Fruit fly (Drosophila melanogaster) whole organism, embryonic: ENCODE results near the gene CG15209.
A peak's percentile ranks its signal among the peaks of the same experiment; 100 is the strongest.

ENCODE experiments used
- Antp ChIP-seq: fragments of 200-800 bp; sonication (Bioruptor generic); optimal IDR thresholded peaks from 3 replicates; lab custom pipeline; 2016; ENCODE audit warnings: missing biosample characterization, missing genetic modification characterization
- Bdp1 ChIP-seq: fragments of 200-800 bp; sonication (Bioruptor generic); optimal IDR thresholded peaks from 3 replicates; lab custom pipeline; 2016; ENCODE audit warnings: missing biosample characterization, missing genetic modification characterization
- Blimp-1 ChIP-seq: fragments of 200-800 bp; sonication (Bioruptor generic); optimal IDR thresholded peaks from 3 replicates; lab custom pipeline; 2018; ENCODE audit warnings: missing biosample characterization, missing genetic modification characterization, mild to moderate bottlenecking, moderate library complexity, missing genetic modification reagents
- CG10209 ChIP-seq: fragments of 200-800 bp; sonication (Bioruptor generic); optimal IDR thresholded peaks from 3 replicates; lab custom pipeline; 2017; ENCODE audit warnings: missing biosample characterization, mild to moderate bottlenecking, missing genetic modification characterization, missing genetic modification reagents
- CG10366 ChIP-seq: fragments of 200-800 bp; sonication (Bioruptor generic); IDR thresholded peaks from 2 replicates; pipeline ENCODE4 v1.3.6; 2022; ENCODE audit warnings: missing biosample characterization, missing genetic modification characterization
- CG12104 ChIP-seq: fragments of 200-800 bp; sonication (Bioruptor generic); optimal IDR thresholded peaks from 3 replicates; lab custom pipeline; 2016; ENCODE audit warnings: missing biosample characterization, missing genetic modification characterization
- CG12219 ChIP-seq: fragments of 200-800 bp; sonication (Bioruptor generic); optimal IDR thresholded peaks from 3 replicates; lab custom pipeline; 2018; ENCODE audit warnings: missing biosample characterization, mild to moderate bottlenecking, missing genetic modification characterization
- CG1233 ChIP-seq: fragments of 200-800 bp; sonication (Bioruptor generic); optimal IDR thresholded peaks from 4 replicates; lab custom pipeline; 2018; ENCODE audit warnings: missing biosample characterization, mild to moderate bottlenecking, missing genetic modification characterization
- CG15601 ChIP-seq: fragments of 200-800 bp; sonication (Bioruptor generic); optimal IDR thresholded peaks from 3 replicates; lab custom pipeline; 2019; ENCODE audit warnings: missing biosample characterization, mild to moderate bottlenecking, missing genetic modification characterization, moderate library complexity
- CG17328 ChIP-seq: fragments of 200-800 bp; sonication (Bioruptor generic); IDR thresholded peaks from 2 replicates; pipeline ENCODE4 v1.3.6; 2022; ENCODE audit warnings: missing biosample characterization, missing genetic modification characterization
- CG18262 ChIP-seq: fragments of 200-800 bp; optimal IDR thresholded peaks from 3 replicates; lab custom pipeline; 2019; ENCODE audit warnings: missing biosample characterization, mild to moderate bottlenecking, missing genetic modification characterization, moderate library complexity
- CG1832 ChIP-seq: fragments of 200-800 bp; sonication (Bioruptor generic); optimal IDR thresholded peaks from 2 replicates; lab custom pipeline; 2017; ENCODE audit warnings: missing biosample characterization, mild to moderate bottlenecking, missing genetic modification characterization, inconsistent platforms
- CG18619 ChIP-seq: fragments of 200-800 bp; sonication (Bioruptor generic); optimal IDR thresholded peaks from 3 replicates; lab custom pipeline; 2017; ENCODE audit warnings: missing biosample characterization, mild to moderate bottlenecking, missing genetic modification characterization
- CG2120 ChIP-seq: fragments of 200-800 bp; sonication (Bioruptor generic); optimal IDR thresholded peaks from 3 replicates; lab custom pipeline; 2016; ENCODE audit warnings: missing biosample characterization, missing genetic modification characterization
- CG30431 ChIP-seq: fragments of 200-800 bp; sonication (Bioruptor generic); optimal IDR thresholded peaks from 2 replicates; lab custom pipeline; 2017; ENCODE audit warnings: missing biosample characterization, missing genetic modification characterization
- CG31441 ChIP-seq: fragments of 200-800 bp; sonication (Bioruptor generic); IDR thresholded peaks from 2 replicates; pipeline ENCODE4 v1.3.6; 2022; ENCODE audit warnings: missing biosample characterization, missing genetic modification characterization
- CG4404 ChIP-seq: fragments of 200-800 bp; sonication (Bioruptor generic); IDR thresholded peaks from 2 replicates; pipeline ENCODE4 v1.3.6; 2022; ENCODE audit warnings: missing biosample characterization, missing genetic modification characterization
- CG4730 ChIP-seq: fragments of 200-800 bp; sonication (Bioruptor generic); IDR thresholded peaks from 2 replicates; pipeline ENCODE4 v1.3.6; 2022; ENCODE audit warnings: missing biosample characterization, missing genetic modification characterization
- CG4820 ChIP-seq: fragments of 200-800 bp; sonication (Bioruptor generic); optimal IDR thresholded peaks from 3 replicates; lab custom pipeline; 2016; ENCODE audit warnings: missing biosample characterization, missing genetic modification characterization
- CG6765 ChIP-seq: fragments of 200-800 bp; sonication (Bioruptor generic); optimal IDR thresholded peaks from 3 replicates; lab custom pipeline; 2017; ENCODE audit warnings: missing biosample characterization, mild to moderate bottlenecking, missing genetic modification characterization
- CG8388 ChIP-seq: fragments of 200-800 bp; sonication (Bioruptor generic); optimal IDR thresholded peaks from 2 replicates; lab custom pipeline; 2019; ENCODE audit warnings: missing biosample characterization, mild to moderate bottlenecking, missing genetic modification characterization, moderate library complexity
- CG9215 ChIP-seq: fragments of 200-800 bp; sonication (Bioruptor generic); IDR thresholded peaks from 2 replicates; pipeline ENCODE4 v1.3.6; 2022; ENCODE audit warnings: missing biosample characterization, missing genetic modification characterization
- D19B ChIP-seq: fragments of 200-800 bp; sonication (Bioruptor generic); optimal IDR thresholded peaks from 2 replicates; lab custom pipeline; 2017; ENCODE audit warnings: missing biosample characterization, mild to moderate bottlenecking, missing genetic modification characterization
- E2f1 ChIP-seq: fragments of 200-800 bp; sonication (Bioruptor generic); IDR thresholded peaks from 2 replicates; pipeline ENCODE4 v1.3.6; 2022; ENCODE audit warnings: missing biosample characterization, missing genetic modification characterization
- Ets65A ChIP-seq: fragments of 200-800 bp; sonication (Bioruptor generic); peaks from one replicate; lab custom pipeline; 2016; ENCODE audit warnings: missing biosample characterization, missing genetic modification characterization
- Ets97D ChIP-seq: fragments of 200-800 bp; sonication (Bioruptor generic); optimal IDR thresholded peaks from 3 replicates; lab custom pipeline; 2016; ENCODE audit warnings: missing biosample characterization, missing genetic modification characterization
- Hr3 ChIP-seq: fragments of 200-800 bp; sonication (Bioruptor generic); optimal IDR thresholded peaks from 3 replicates; lab custom pipeline; 2016; ENCODE audit warnings: missing biosample characterization, missing genetic modification characterization
- Med ChIP-seq: fragments of 200-800 bp; sonication (Bioruptor generic); peaks from one replicate; lab custom pipeline; 2016; ENCODE audit warnings: missing biosample characterization, missing genetic modification characterization, mild to moderate bottlenecking, inconsistent platforms, moderate library complexity
- Scr ChIP-seq: fragments of 200-800 bp; sonication (Bioruptor generic); IDR thresholded peaks from 2 replicates; pipeline ENCODE4 v1.3.6; 2022; ENCODE audit warnings: missing biosample characterization, missing genetic modification characterization; ENCODE audit not compliant: partially characterized antibody
- TFAM ChIP-seq: fragments of 200-800 bp; sonication (Bioruptor generic); optimal IDR thresholded peaks from 2 replicates; lab custom pipeline; 2017; ENCODE audit warnings: missing biosample characterization, missing genetic modification characterization, inconsistent platforms
- Trl ChIP-seq, 3 experiments: fragments of >200 bp in 2 of 3; fragments of 200-800 bp in 1 of 3; sonication (Bioruptor generic) in 1 of 3; optimal IDR thresholded peaks; 2 replicates in 1 of 3; 3 replicates in 2 of 3; lab custom pipeline; 2016 to 2017; ENCODE audit warnings: missing biosample characterization in 1 of 3, missing genetic modification characterization in 1 of 3
- abd-A ChIP-seq: fragments of 200-800 bp; sonication (Bioruptor generic); optimal IDR thresholded peaks from 3 replicates; lab custom pipeline; 2019; ENCODE audit warnings: missing biosample characterization, mild to moderate bottlenecking, missing genetic modification characterization, moderate library complexity
- az2 ChIP-seq: fragments of 200-800 bp; sonication (Bioruptor generic); optimal IDR thresholded peaks from 3 replicates; lab custom pipeline; 2016; ENCODE audit warnings: missing biosample characterization, missing genetic modification characterization
- cg ChIP-seq: fragments of 200-800 bp; sonication (Bioruptor generic); optimal IDR thresholded peaks from 3 replicates; lab custom pipeline; 2019; ENCODE audit warnings: missing biosample characterization, mild to moderate bottlenecking, missing genetic modification characterization, moderate library complexity
- chm ChIP-seq: fragments of 200-800 bp; sonication (Bioruptor generic); IDR thresholded peaks from 2 replicates; pipeline ENCODE4 v1.3.6; 2022; ENCODE audit warnings: missing biosample characterization, missing genetic modification characterization
- crc ChIP-seq: fragments of 200-800 bp; sonication (Bioruptor generic); optimal IDR thresholded peaks from 2 replicates; lab custom pipeline; 2016; ENCODE audit warnings: missing biosample characterization, missing genetic modification characterization
- esg ChIP-seq: fragments of 200-800 bp; sonication (Bioruptor generic); conservative IDR thresholded peaks from 2 replicates; pipeline ENCODE4 v1.3.6; 2022; ENCODE audit warnings: missing biosample characterization, missing genetic modification characterization
- ewg ChIP-seq: fragments of 200-800 bp; sonication (Bioruptor generic); optimal IDR thresholded peaks from 3 replicates; lab custom pipeline; 2017; ENCODE audit warnings: mild to moderate bottlenecking, missing biosample characterization, missing genetic modification reagents, missing genetic modification characterization
- gem ChIP-seq: fragments of 200-800 bp; sonication (Bioruptor generic); optimal IDR thresholded peaks from 2 replicates; lab custom pipeline; 2019; ENCODE audit warnings: missing biosample characterization, mild to moderate bottlenecking, missing genetic modification characterization, moderate library complexity
- hkb ChIP-seq, 2 experiments: fragments of 200-800 bp in 1 of 2; fragments of >200 bp in 1 of 2; sonication (Bioruptor generic) in 1 of 2; IDR thresholded peaks in 1 of 2; optimal IDR thresholded peaks in 1 of 2; 2 replicates each; pipeline versions ENCODE4 v1.3.6 to Lab custom; 2017 to 2022; ENCODE audit warnings: missing biosample characterization in 1 of 2, missing genetic modification characterization in 1 of 2
- lbe ChIP-seq: fragments of 200-800 bp; sonication (Bioruptor generic); optimal IDR thresholded peaks from 2 replicates; lab custom pipeline; 2016; ENCODE audit warnings: missing biosample characterization, mild to moderate bottlenecking, missing genetic modification characterization
- lilli ChIP-seq: fragments of 200-800 bp; sonication (Bioruptor generic); optimal IDR thresholded peaks from 3 replicates; lab custom pipeline; 2016; ENCODE audit warnings: missing biosample characterization, missing genetic modification characterization
- org-1 ChIP-seq: fragments of 200-800 bp; sonication (Bioruptor generic); optimal IDR thresholded peaks from 2 replicates; lab custom pipeline; 2017; ENCODE audit warnings: missing biosample characterization, missing genetic modification characterization
- row ChIP-seq: fragments of 200-800 bp; sonication (Bioruptor generic); IDR thresholded peaks from 3 replicates; pipeline ENCODE4 v1.3.6; 2022; ENCODE audit warnings: missing biosample characterization, missing genetic modification characterization
- tgo ChIP-seq: fragments of 200-800 bp; sonication (Bioruptor generic); IDR thresholded peaks from 3 replicates; pipeline ENCODE4 v1.3.6; 2022; ENCODE audit warnings: missing biosample characterization, missing genetic modification characterization
- trem ChIP-seq: fragments of 200-800 bp; optimal IDR thresholded peaks from 3 replicates; lab custom pipeline; 2019; ENCODE audit warnings: missing biosample characterization, mild to moderate bottlenecking, missing genetic modification characterization, moderate library complexity

The CG15209 gene

dm6 chrX:10825349-10826129 lies 16.5 kb upstream of the CG15209 start (continued):
- TF ChIP-seq CG31441 (GFP tag; lab: Robert Waterston, UW) (peak; percentile 64), Med (peak; percentile 78), CG4404 (GFP tag; lab: Robert Waterston, UW) (peak; percentile 16; the same call in 1 of the 2 replicates), CG30431 (GFP tag; lab: Kevin White, UChicago) (peak; percentile 29), Antp (GFP tag; lab: Kevin White, UChicago) (peak; percentile 51), tgo (GFP tag; lab: Robert Waterston, UW) (peak; percentile 19; the same call in 1 of the 3 replicates), CG8388 (GFP tag; lab: Kevin White, UChicago) (peak; percentile 54), Hr3 (GFP tag; lab: Kevin White, UChicago) (peak; percentile 45), Ets97D (no peak), CG12104 (GFP tag; lab: Kevin White, UChicago) (peak; percentile 9), az2 (GFP tag; lab: Kevin White, UChicago) (peak; percentile 35), CG6765 (GFP tag; lab: Kevin White, UChicago) (no peak), Scr (GFP tag; lab: Robert Waterston, UW) (no peak), trem (tag; lab: Kevin White, UChicago) (peak; percentile 25), hkb (optimal IDR thresholded peaks at IDR 0.05; lab: Kevin White, UChicago) (no peak), hkb (GFP tag; IDR thresholded peaks at IDR 0.05; lab: Robert Waterston, UW) (no peak; the same call in 1 of the 2 replicates), CG18262 (tag; lab: Kevin White, UChicago) (peak; percentile 71), CG4730 (GFP tag; lab: Robert Waterston, UW) (0 out of 2 replicates have a peak, but pooled peaks have one; percentile 33), cg (GFP tag; lab: Kevin White, UChicago) (no peak), crc (GFP tag; lab: Kevin White, UChicago) (no peak), lilli (peak; percentile 31), gem (tag; lab: Kevin White, UChicago) (peak; percentile 69), CG4820 (GFP tag; lab: Kevin White, UChicago) (peak; percentile 39), D19B (GFP tag; lab: Kevin White, UChicago) (peak; percentile 88), CG1233 (GFP tag; lab: Kevin White, UChicago) (peak; percentile 5), CG9215 (GFP tag; lab: Robert Waterston, UW) (no peak), esg (GFP tag; lab: Robert Waterston, UW) (0 out of 2 replicates have a peak, but pooled peaks have one; percentile 17), org-1 (GFP tag; lab: Kevin White, UChicago) (peak; percentile 19), CG1832 (GFP tag; lab: Kevin White, UChicago) (peak; percentile 33), Ets65A (peak; percentile 59), lbe (GFP tag; lab: Kevin White, UChicago) (no peak), Bdp1 (GFP tag; lab: Kevin White, UChicago) (peak; percentile 6), Trl (optimal IDR thresholded peaks at IDR 0.05; lab: Kevin White, UChicago) (no peak), Trl (GFP tag; optimal IDR thresholded peaks at IDR 0.05; lab: Kevin White, UChicago) (peak; percentile 2), abd-A (tag; lab: Kevin White, UChicago) (peak; percentile 36), E2f1 (GFP tag; lab: Robert Waterston, UW) (peak; percentile 7; the same call in 1 of the 2 replicates), CG17328 (GFP tag; lab: Robert Waterston, UW) (peak; percentile 57; the same call in 1 of the 2 replicates), ewg (GFP tag; lab: Kevin White, UChicago) (peak; percentile 24), row (peak; percentile 73), CG10366 (GFP tag; lab: Robert Waterston, UW) (peak; percentile 23; the same call in 1 of the 2 replicates), CG2120 (GFP tag; lab: Kevin White, UChicago) (peak; percentile 7), CG18619 (GFP tag; lab: Kevin White, UChicago) (peak; percentile 39), TFAM (GFP tag; lab: Kevin White, UChicago) (no peak), Blimp-1 (peak; percentile 41), CG15601 (tag; lab: Kevin White, UChicago) (peak; percentile 4), chm (peak; percentile 48; the same call in 1 of the 2 replicates), CG12219 (peak; percentile 40), CG10209 (GFP tag; lab: Kevin White, UChicago) (peak; percentile 47)
